Worm (Caenorhabditis elegans) whole organism, midembryonic: ENCODE data around the gene F20D6.1.

Experiments
- T22C8.4 ChIP-seq: fragments of 200-800 bp; sonication (Bioruptor generic); IDR thresholded peaks from 2 replicates; pipeline ENCODE4 v1.3.6; 2022; ENCODE audit warnings: missing genetic modification characterization, missing compliant biosample characterization
- flt-1 ChIP-seq: fragments of 200-800 bp; sonication (Bioruptor generic); IDR thresholded peaks from 2 replicates; pipeline ENCODE4 v1.3.6; 2022; ENCODE audit warnings: missing genetic modification characterization, missing compliant biosample characterization
- med-1 ChIP-seq: sonication (generic microtip); optimal IDR thresholded peaks from 2 replicates; lab custom pipeline; 2017; ENCODE audit warnings: missing genetic modification characterization, mild to moderate bottlenecking, missing compliant biosample characterization, antibody characterized with exemption, missing genetic modification reagents; ENCODE audit not compliant: insufficient read depth
- ref-1 ChIP-seq: fragments of 200-800 bp; sonication (Bioruptor generic); conservative IDR thresholded peaks from 2 replicates; pipeline ENCODE4 v1.3.6; 2022; ENCODE audit warnings: missing genetic modification reagents, missing genetic modification characterization, missing compliant biosample characterization
- tab-1 ChIP-seq: fragments of 200-800 bp; sonication (Bioruptor generic); IDR thresholded peaks from 2 replicates; pipeline ENCODE4 v1.3.6; 2022; ENCODE audit warnings: missing genetic modification characterization, missing compliant biosample characterization
- ztf-23 ChIP-seq: fragments of 200-800 bp; sonication (Bioruptor generic); IDR thresholded peaks from 2 replicates; pipeline ENCODE4 v1.3.6; 2022; ENCODE audit warnings: missing genetic modification reagents, missing genetic modification characterization, missing compliant biosample characterization
- ztf-29 ChIP-seq: fragments of 200-800 bp; sonication (Bioruptor generic); IDR thresholded peaks from 2 replicates; pipeline ENCODE4 v1.3.6; 2022; ENCODE audit warnings: missing genetic modification reagents, missing genetic modification characterization, missing compliant biosample characterization

- TF ChIP-seq tab-1 (GFP tag; lab: Robert Waterston, UW) (no peak), ztf-23 (GFP tag; lab: Robert Waterston, UW) (no peak), T22C8.4 (GFP tag; lab: Robert Waterston, UW) (no peak), ztf-29 (GFP tag; lab: Robert Waterston, UW) (no peak), flt-1 (GFP tag; lab: Robert Waterston, UW) (no peak), ref-1 (GFP tag; lab: Robert Waterston, UW) (no peak), med-1 (no peak)
These were observed 30.6 kb downstream of the F20D6.1 start, which contains the start of the genes cogc-6 and air-1 for ce11 chrV:8221083-8221538.
